Worm (Caenorhabditis elegans): Measurements from ENCODE around the gene T04C9.1.

The T04C9.1 gene

DNA sequence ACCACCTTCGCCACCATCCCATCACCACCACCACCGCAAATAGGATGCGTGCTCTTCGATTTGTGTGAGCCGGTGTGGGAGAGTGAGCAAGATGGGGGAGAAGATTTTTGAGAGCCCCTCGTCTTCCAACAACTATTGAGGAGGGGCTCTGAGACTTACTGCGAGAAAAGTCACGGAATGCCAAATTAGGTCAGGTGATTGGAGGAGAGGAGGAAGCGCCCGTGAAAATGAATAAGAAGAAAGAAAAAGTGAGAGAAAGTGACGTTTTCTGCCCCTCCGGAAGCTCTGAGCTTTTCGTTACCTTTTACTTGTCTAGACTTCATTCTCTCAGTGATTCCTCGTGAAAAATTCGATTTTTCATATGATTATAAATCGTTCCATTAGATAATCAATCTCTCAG is 5.6 kb downstream of the T04C9.1 start:
- TF ChIP-seq nhr-111 (GFP tag; optimal IDR thresholded peaks at IDR 0.05) (no peak), unc-130 (GFP tag; optimal IDR thresholded peaks at IDR 0.05) (no peak), lsy-2 (tag; optimal IDR thresholded peaks at IDR 0.05) (no peak), T26A8.4 (GFP tag; IDR thresholded peaks at IDR 0.05) (no peak), hlh-11 (tag; optimal IDR thresholded peaks at IDR 0.05) (no peak), dmd-9 (GFP tag; IDR thresholded peaks at IDR 0.05) (no peak), ceh-32 (tag; optimal IDR thresholded peaks at IDR 0.05; ENCODE audit: poor library complexity) (no peak), duxl-1 (tag; optimal IDR thresholded peaks at IDR 0.05; ENCODE audit: poor library complexity) (no peak), hlh-30 (tag; optimal IDR thresholded peaks at IDR 0.05; ENCODE audit: insufficient read depth) (peak; percentile 30), spr-3 (GFP tag; optimal IDR thresholded peaks at IDR 0.05) (no peak), hif-1 (tag; optimal IDR thresholded peaks at IDR 0.05) (no peak), dpl-1 (GFP tag; optimal IDR thresholded peaks at IDR 0.05) (no peak), D1046.2 (GFP tag; IDR thresholded peaks at IDR 0.05) (no peak), sdz-12 (GFP tag; optimal IDR thresholded peaks at IDR 0.05) (no peak), gei-8 (GFP tag; optimal IDR thresholded peaks at IDR 0.05) (no peak), fkh-10 (GFP tag; optimal IDR thresholded peaks at IDR 0.05) (no peak), ctbp-1 (GFP tag; IDR thresholded peaks at IDR 0.05) (0 out of 2 replicates have a peak, but pooled peaks have one; percentile 8), ZK546.5 (tag; optimal IDR thresholded peaks at IDR 0.05) (no peak), set-16 (GFP tag; IDR thresholded peaks at IDR 0.05) (0 out of 2 replicates have a peak, but pooled peaks have one; percentile 31), ztf-11 (tag; optimal IDR thresholded peaks at IDR 0.05) (no peak), lin-1 (GFP tag; IDR thresholded peaks at IDR 0.05) (no peak)

DNA sequence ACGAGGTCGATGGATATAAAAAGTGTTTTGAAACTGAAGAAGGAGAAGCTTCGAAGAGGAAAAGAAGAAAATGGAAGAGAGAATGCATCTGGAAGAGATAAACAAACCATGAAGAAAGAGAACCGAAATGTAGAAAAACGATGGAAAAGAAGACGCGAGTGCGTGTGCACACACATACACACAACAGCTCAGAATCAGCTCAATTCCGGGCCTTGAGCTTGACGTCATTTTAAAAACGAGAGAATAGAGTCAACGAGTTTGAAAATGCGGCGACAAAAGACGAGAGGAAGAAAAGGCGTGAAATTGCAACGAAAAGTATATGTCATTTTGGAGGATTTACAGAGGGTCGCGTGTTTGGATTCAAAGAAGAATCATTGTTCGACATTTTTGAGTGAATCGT is 6.6 kb downstream of the T04C9.1 start:
- TF ChIP-seq F37D6.2 (tag; optimal IDR thresholded peaks at IDR 0.05): peak; percentile 2
- TF ChIP-seq cey-2 (tag; optimal IDR thresholded peaks at IDR 0.05; ENCODE audit: borderline replicate concordance, insufficient read depth): no peak
- no peak for TF ChIP-seq lim-7 (GFP tag; IDR thresholded peaks at IDR 0.05)
- no peak for TF ChIP-seq unc-130 (GFP tag; optimal IDR thresholded peaks at IDR 0.05)
- no peak for TF ChIP-seq zfp-2 (tag; optimal IDR thresholded peaks at IDR 0.05)
- no peak for TF ChIP-seq pqm-1 (tag; optimal IDR thresholded peaks at IDR 0.05)
- peak; percentile 46 for TF ChIP-seq hlh-30 (tag; optimal IDR thresholded peaks at IDR 0.05; ENCODE audit: insufficient read depth)
- no peak for TF ChIP-seq fkh-10 (GFP tag; optimal IDR thresholded peaks at IDR 0.05)
- TF ChIP-seq ctbp-1 (GFP tag; IDR thresholded peaks at IDR 0.05): peak; percentile 70; the same call in 1 of the 2 replicates
- TF ChIP-seq rbr-2 (tag; optimal IDR thresholded peaks at IDR 0.05): peak; percentile 11
- TF ChIP-seq zag-1 (tag; optimal IDR thresholded peaks at IDR 0.05): no peak
- peak; percentile 54 for TF ChIP-seq mep-1 (tag; optimal IDR thresholded peaks at IDR 0.05)
- peak; percentile 99 for TF ChIP-seq aha-1 (tag)
- peak in 1 of 2 experiments; percentile 38 for TF ChIP-seq unc-62 (GFP tag; optimal IDR thresholded peaks at IDR 0.05 in 1 of 2)
- TF ChIP-seq unc-62 (tag; optimal IDR thresholded peaks at IDR 0.05): no peak
- peak; percentile 7 for TF ChIP-seq hlh-11 (tag; optimal IDR thresholded peaks at IDR 0.05)
- TF ChIP-seq zip-2 (tag; optimal IDR thresholded peaks at IDR 0.05): no peak
- no peak for TF ChIP-seq egl-43 (GFP tag; IDR thresholded peaks at IDR 0.05)
- peak; percentile 31; the same call in 1 of the 2 replicates for TF ChIP-seq hmg-1.1 (GFP tag; IDR thresholded peaks at IDR 0.05)
- peak in 1 of 2 experiments; percentile 34 for TF ChIP-seq mdl-1 (tag; optimal IDR thresholded peaks at IDR 0.05)
- peak in 1 of 2 experiments; percentile 46 for TF ChIP-seq lsy-2 (tag; optimal IDR thresholded peaks at IDR 0.05)
- TF ChIP-seq lin-39 (tag; optimal IDR thresholded peaks at IDR 0.05): no peak
- TF ChIP-seq nhr-77 (tag; optimal IDR thresholded peaks at IDR 0.05): no peak
- TF ChIP-seq unc-39 (tag; optimal IDR thresholded peaks at IDR 0.05): peak; percentile 33
- TF ChIP-seq ztf-11 (tag; optimal IDR thresholded peaks at IDR 0.05): no peak
- TF ChIP-seq tag-97 (GFP tag; IDR thresholded peaks at IDR 0.05): no peak

Data from whole organism, L4 larva.